Worm (Caenorhabditis elegans) whole organism, young adult: ENCODE results near the gene C01F1.6.

Experiments
- C17E4.6 ChIP-seq: fragments of 200-800 bp; sonication (Bioruptor generic); IDR thresholded peaks from 2 replicates; pipeline ENCODE4 v1.3.6; 2022; ENCODE audit warnings: missing genetic modification reagents, missing genetic modification characterization, missing compliant biosample characterization
- D2030.7 ChIP-seq: fragments of 200-800 bp; sonication (Bioruptor generic); IDR thresholded peaks from 2 replicates; pipeline ENCODE4 v1.3.6; 2022; ENCODE audit warnings: missing genetic modification reagents, missing genetic modification characterization, missing compliant biosample characterization
- F22D6.2 ChIP-seq: sonication (generic microtip); optimal IDR thresholded peaks from 2 replicates; lab custom pipeline; 2016; ENCODE audit warnings: mild to moderate bottlenecking, missing genetic modification characterization, missing compliant biosample characterization
- F37B4.10 ChIP-seq: fragments of 200-800 bp; sonication (Bioruptor generic); IDR thresholded peaks from 2 replicates; pipeline ENCODE4 v1.3.6; 2022; ENCODE audit warnings: missing genetic modification characterization, missing compliant biosample characterization
- F39B2.1 ChIP-seq: fragments of 200-800 bp; sonication (Bioruptor generic); IDR thresholded peaks from 2 replicates; pipeline ENCODE4 v1.3.6; 2022; ENCODE audit warnings: missing genetic modification reagents, missing genetic modification characterization, missing compliant biosample characterization
- F57C9.4 ChIP-seq: sonication (generic microtip); optimal IDR thresholded peaks from 2 replicates; lab custom pipeline; 2017; ENCODE audit warnings: mild to moderate bottlenecking, missing genetic modification characterization, missing compliant biosample characterization
- T26A5.8 ChIP-seq: sonication (generic microtip); optimal IDR thresholded peaks from 2 replicates; lab custom pipeline; 2016; ENCODE audit warnings: missing genetic modification characterization, missing compliant biosample characterization
- Y53F4B.3 ChIP-seq: fragments of 200-800 bp; sonication (Bioruptor generic); IDR thresholded peaks from 2 replicates; pipeline ENCODE4 v1.3.6; 2022; ENCODE audit warnings: missing genetic modification reagents, missing genetic modification characterization, missing compliant biosample characterization
- Y56A3A.18 ChIP-seq: fragments of 200-800 bp; sonication (Bioruptor generic); IDR thresholded peaks from 2 replicates; pipeline ENCODE4 v1.3.6; 2022; ENCODE audit warnings: missing genetic modification reagents, missing genetic modification characterization, missing compliant biosample characterization
- Y95B8A.8 ChIP-seq: fragments of 200-800 bp; sonication (Bioruptor generic); IDR thresholded peaks from 2 replicates; pipeline ENCODE4 v1.3.6; 2022; ENCODE audit warnings: missing genetic modification reagents, missing genetic modification characterization, missing compliant biosample characterization
- ZK185.1 ChIP-seq: sonication (generic microtip); optimal IDR thresholded peaks from 2 replicates; lab custom pipeline; 2016; ENCODE audit warnings: mild to moderate bottlenecking, missing genetic modification characterization, missing compliant biosample characterization; ENCODE audit not compliant: poor library complexity, severe bottlenecking
- aptf-2 ChIP-seq: fragments of 200-800 bp; sonication (Bioruptor generic); conservative IDR thresholded peaks from 2 replicates; pipeline ENCODE4 v1.3.6; 2022; ENCODE audit warnings: missing genetic modification reagents, missing genetic modification characterization, missing compliant biosample characterization
- atf-7 ChIP-seq: sonication (generic microtip); optimal IDR thresholded peaks from 2 replicates; lab custom pipeline; 2017; ENCODE audit warnings: mild to moderate bottlenecking, missing genetic modification characterization, missing compliant biosample characterization
- attf-6 ChIP-seq: fragments of 200-800 bp; sonication (Bioruptor generic); IDR thresholded peaks from 2 replicates; pipeline ENCODE4 v1.3.6; 2022; ENCODE audit warnings: missing genetic modification reagents, missing genetic modification characterization, missing compliant biosample characterization
- ccch-3 ChIP-seq: fragments of 200-800 bp; sonication (Bioruptor generic); optimal IDR thresholded peaks from 2 replicates; lab custom pipeline; 2018; ENCODE audit warnings: mild to moderate bottlenecking, missing genetic modification characterization, missing compliant biosample characterization
- cebp-1 ChIP-seq, 2 experiments: fragments of 200-800 bp in 1 of 2; sonication (Bioruptor generic) in 1 of 2; sonication (generic microtip) in 1 of 2; IDR thresholded peaks in 1 of 2; optimal IDR thresholded peaks in 1 of 2; 2 replicates each; pipeline versions ENCODE4 v1.3.6 to Lab custom; 2017 to 2022; ENCODE audit warnings: missing compliant biosample characterization in 2 of 2, missing genetic modification characterization in 2 of 2, mild to moderate bottlenecking in 1 of 2, missing genetic modification reagents in 1 of 2, moderate library complexity in 1 of 2
- ceh-40 ChIP-seq: fragments of 200-800 bp; sonication (Bioruptor generic); IDR thresholded peaks from 2 replicates; pipeline ENCODE4 v1.3.6; 2022; ENCODE audit warnings: missing genetic modification characterization, missing compliant biosample characterization
- ceh-58 ChIP-seq: fragments of 200-800 bp; sonication (Bioruptor generic); IDR thresholded peaks from 2 replicates; pipeline ENCODE4 v1.3.6; 2022; ENCODE audit warnings: missing genetic modification characterization, missing compliant biosample characterization
- chd-7 ChIP-seq: sonication (generic microtip); optimal IDR thresholded peaks from 2 replicates; lab custom pipeline; 2016; ENCODE audit warnings: mild to moderate bottlenecking, missing genetic modification characterization, moderate library complexity, missing compliant biosample characterization
- dpff-1 ChIP-seq: sonication (generic microtip); optimal IDR thresholded peaks from 2 replicates; lab custom pipeline; 2017; ENCODE audit warnings: mild to moderate bottlenecking, missing genetic modification characterization, missing compliant biosample characterization
- efl-1 ChIP-seq: fragments of 150-350 bp; optimal IDR thresholded peaks from 2 replicates; lab custom pipeline; 2014; ENCODE audit warnings: missing biosample characterization, missing genetic modification reagents, missing genetic modification characterization
- egl-44 ChIP-seq: fragments of 200-800 bp; sonication (Bioruptor generic); IDR thresholded peaks from 2 replicates; pipeline ENCODE4 v1.3.6; 2022; ENCODE audit warnings: missing genetic modification reagents, missing genetic modification characterization, missing compliant biosample characterization
- gei-17 ChIP-seq: fragments of 200-800 bp; sonication (Bioruptor generic); optimal IDR thresholded peaks from 2 replicates; lab custom pipeline; 2018; ENCODE audit warnings: mild to moderate bottlenecking, missing genetic modification characterization, missing compliant biosample characterization
- hlh-12 ChIP-seq: sonication (generic microtip); optimal IDR thresholded peaks from 2 replicates; lab custom pipeline; 2016; ENCODE audit warnings: missing genetic modification characterization, missing compliant biosample characterization
- hlh-26 ChIP-seq: fragments of 200-800 bp; sonication (Bioruptor generic); conservative IDR thresholded peaks from 2 replicates; pipeline ENCODE4 v1.3.6; 2022; ENCODE audit warnings: missing genetic modification reagents, missing genetic modification characterization, missing compliant biosample characterization
- hmg-20 ChIP-seq: fragments of 200-800 bp; sonication (Bioruptor generic); IDR thresholded peaks from 2 replicates; pipeline ENCODE4 v1.3.6; 2022; ENCODE audit warnings: missing genetic modification reagents, missing genetic modification characterization, missing compliant biosample characterization
- hrde-1 ChIP-seq: sonication (generic microtip); optimal IDR thresholded peaks from 2 replicates; lab custom pipeline; 2016; ENCODE audit warnings: missing genetic modification characterization, mild to moderate bottlenecking, missing compliant biosample characterization, moderate library complexity, missing genotype, missing genetic modification reagents, borderline replicate concordance
- hsf-1 ChIP-seq: fragments of 200-800 bp; sonication (Bioruptor generic); IDR thresholded peaks from 2 replicates; pipeline ENCODE4 v1.3.6; 2022; ENCODE audit warnings: missing genetic modification reagents, missing genetic modification characterization, missing compliant biosample characterization
- let-526 ChIP-seq: fragments of 200-800 bp; sonication (Bioruptor generic); IDR thresholded peaks from 2 replicates; pipeline ENCODE4 v1.3.6; 2022; ENCODE audit warnings: missing genetic modification reagents, missing genetic modification characterization, missing compliant biosample characterization
- lin-40 ChIP-seq: sonication (generic microtip); optimal IDR thresholded peaks from 2 replicates; lab custom pipeline; 2016; ENCODE audit warnings: missing genetic modification characterization, mild to moderate bottlenecking, missing compliant biosample characterization, missing genotype, missing genetic modification reagents
- madf-3 ChIP-seq: fragments of 200-800 bp; sonication (Bioruptor generic); IDR thresholded peaks from 2 replicates; pipeline ENCODE4 v1.3.6; 2022; ENCODE audit warnings: missing genetic modification reagents, missing genetic modification characterization, missing compliant biosample characterization
- mel-28 ChIP-seq: sonication (generic microtip); optimal IDR thresholded peaks from 2 replicates; lab custom pipeline; 2016; ENCODE audit warnings: borderline replicate concordance, mild to moderate bottlenecking, missing genetic modification characterization, missing compliant biosample characterization
- nfya-2 ChIP-seq: fragments of 200-800 bp; sonication (Bioruptor generic); IDR thresholded peaks from 2 replicates; pipeline ENCODE4 v1.3.6; 2022; ENCODE audit warnings: missing genetic modification reagents, missing genetic modification characterization, missing compliant biosample characterization
- nhr-179 ChIP-seq: sonication (generic microtip); optimal IDR thresholded peaks from 2 replicates; lab custom pipeline; 2016; ENCODE audit warnings: mild to moderate bottlenecking, missing genetic modification characterization, missing compliant biosample characterization
- nhr-80 ChIP-seq: sonication (generic microtip); optimal IDR thresholded peaks from 2 replicates; lab custom pipeline; 2016; ENCODE audit warnings: missing genetic modification characterization, missing compliant biosample characterization
- rec-8 ChIP-seq, 2 experiments: sonication (generic microtip); optimal IDR thresholded peaks; 2 replicates each; lab custom pipeline; 2016; ENCODE audit warnings: mild to moderate bottlenecking in 2 of 2, missing genetic modification characterization in 2 of 2, missing genetic modification reagents in 2 of 2, missing genotype in 2 of 2, missing biosample characterization in 1 of 2, missing compliant biosample characterization in 1 of 2, moderate library complexity in 1 of 2
- rpc-1 ChIP-seq, 2 experiments: fragments of 150-350 bp in 1 of 2; sonication (generic microtip) in 1 of 2; optimal IDR thresholded peaks; 2 replicates each; lab custom pipeline; 2014 to 2018; ENCODE audit warnings: missing biosample characterization in 1 of 2, missing genetic modification characterization in 1 of 2, missing genetic modification reagents in 1 of 2, missing genotype in 1 of 2
- snpc-1.1 ChIP-seq: sonication (generic microtip); optimal IDR thresholded peaks from 2 replicates; lab custom pipeline; 2017; ENCODE audit warnings: missing genetic modification characterization, mild to moderate bottlenecking, missing compliant biosample characterization, antibody characterized with exemption, moderate library complexity, missing genotype, missing genetic modification reagents; ENCODE audit not compliant: insufficient read depth
- snpc-3.4 ChIP-seq: sonication (generic microtip); optimal IDR thresholded peaks from 2 replicates; lab custom pipeline; 2017; ENCODE audit warnings: missing genetic modification characterization, mild to moderate bottlenecking, missing compliant biosample characterization, antibody characterized with exemption, moderate library complexity, missing genotype, missing genetic modification reagents
- snpc-4 ChIP-seq, 5 experiments: fragments of 150-350 bp in 1 of 5; sonication (generic microtip) in 4 of 5; optimal IDR thresholded peaks; 2 replicates each; lab custom pipeline; 2014 to 2018; ENCODE audit warnings: missing genetic modification characterization in 5 of 5, missing biosample characterization in 3 of 5, antibody characterized with exemption in 2 of 5, mild to moderate bottlenecking in 2 of 5, missing compliant biosample characterization in 2 of 5, missing genotype in 2 of 5, moderate library complexity in 2 of 5, missing genetic modification reagents in 1 of 5
- somi-1 ChIP-seq: fragments of 200-800 bp; sonication (Bioruptor generic); optimal IDR thresholded peaks from 2 replicates; lab custom pipeline; 2018; ENCODE audit warnings: mild to moderate bottlenecking, missing genetic modification characterization, missing compliant biosample characterization
- unc-130 ChIP-seq: sonication (generic microtip); optimal IDR thresholded peaks from 2 replicates; lab custom pipeline; 2016; ENCODE audit warnings: missing genetic modification reagents, missing genetic modification characterization, missing compliant biosample characterization
- zim-3 ChIP-seq: sonication (generic microtip); optimal IDR thresholded peaks from 2 replicates; lab custom pipeline; 2017; ENCODE audit warnings: mild to moderate bottlenecking, missing genetic modification characterization, moderate library complexity, missing compliant biosample characterization
- ztf-25 ChIP-seq: fragments of 200-800 bp; sonication (Bioruptor generic); IDR thresholded peaks from 2 replicates; pipeline ENCODE4 v1.3.6; 2022; ENCODE audit warnings: missing genetic modification reagents, missing genetic modification characterization, missing compliant biosample characterization
- ztf-28 ChIP-seq: fragments of 200-800 bp; sonication (Bioruptor generic); IDR thresholded peaks from 2 replicates; pipeline ENCODE4 v1.3.6; 2022; ENCODE audit warnings: missing genetic modification reagents, missing genetic modification characterization, missing compliant biosample characterization
- ztf-3 ChIP-seq: fragments of 200-800 bp; sonication (Bioruptor generic); optimal IDR thresholded peaks from 2 replicates; lab custom pipeline; 2018; ENCODE audit warnings: mild to moderate bottlenecking, missing genetic modification characterization, missing compliant biosample characterization

The C01F1.6 gene

DNA sequence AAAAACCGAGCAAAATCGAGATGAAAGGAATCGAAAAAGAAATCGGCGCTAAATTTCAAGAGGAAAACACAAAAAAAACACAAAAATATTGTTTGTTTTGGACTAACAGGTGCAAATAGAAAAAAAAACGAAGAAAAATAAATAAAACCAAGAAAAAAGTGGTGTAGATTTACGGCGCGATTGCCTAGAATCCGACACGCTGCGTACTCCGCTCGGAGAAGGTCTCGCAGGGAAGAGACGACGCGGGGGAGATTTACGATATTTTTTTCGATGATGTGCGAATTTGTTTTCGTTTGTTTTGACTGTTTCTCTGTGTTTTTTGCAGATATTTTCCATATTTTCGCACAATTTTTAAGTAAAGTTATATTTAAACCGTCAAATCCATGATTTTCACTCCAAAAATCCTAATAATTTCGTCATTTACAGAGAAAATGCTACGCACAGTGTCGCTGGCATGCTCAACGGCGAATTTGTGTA is 11.3 kb upstream of the C01F1.6 start, which contains the start of gene sco-1 (continued):
- peak; percentile 87 for TF ChIP-seq hmg-20 (GFP tag; lab: Robert Waterston, UW)
- peak; percentile 55 for TF ChIP-seq ccch-3 (GFP tag; lab: Kevin White, UChicago)
- TF ChIP-seq rpc-1 (optimal IDR thresholded peaks at IDR 0.05; lab: Kevin White, UChicago) = no peak
- no peak for TF ChIP-seq rpc-1 (tag; optimal IDR thresholded peaks at IDR 0.05; lab: Kevin White, UChicago)
- TF ChIP-seq ceh-58 = no peak
- no peak for TF ChIP-seq F37B4.10 (GFP tag; lab: Robert Waterston, UW)
- TF ChIP-seq madf-3 (GFP tag; lab: Robert Waterston, UW) = peak; percentile 90
- peak; percentile 56 for TF ChIP-seq chd-7
- peak; percentile 78 for TF ChIP-seq atf-7 (tag; lab: Kevin White, UChicago)
- no peak for TF ChIP-seq dpff-1 (tag; lab: Kevin White, UChicago)
- peak; percentile 61; the same call in 1 of the 2 replicates for TF ChIP-seq hsf-1 (GFP tag; lab: Robert Waterston, UW)
- TF ChIP-seq gei-17 (GFP tag; lab: Kevin White, UChicago) = peak; percentile 56
- TF ChIP-seq let-526 (GFP tag; lab: Robert Waterston, UW) = peak; percentile 88
- peak; percentile 85 for TF ChIP-seq Y95B8A.8
- TF ChIP-seq somi-1 (GFP tag; lab: Kevin White, UChicago) = peak; percentile 78
- peak in 1 of 2 experiments; percentile 61 for TF ChIP-seq rec-8 (tag; optimal IDR thresholded peaks at IDR 0.05; lab: Kevin White, UChicago)
- peak; percentile 54 for TF ChIP-seq zim-3 (tag; lab: Kevin White, UChicago)
- peak; percentile 59 for TF ChIP-seq efl-1 (GFP tag; lab: Kevin White, UChicago)
- no peak for TF ChIP-seq hlh-12 (tag; lab: Kevin White, UChicago)
- peak; percentile 22 for TF ChIP-seq snpc-1.1 (tag; lab: Kevin White, UChicago)
- TF ChIP-seq D2030.7 (GFP tag; lab: Robert Waterston, UW) = peak; percentile 87
- TF ChIP-seq mel-28 = no peak
- no peak for TF ChIP-seq attf-6
- no peak for TF ChIP-seq hrde-1 (tag; lab: Kevin White, UChicago)
- TF ChIP-seq nhr-80 (tag; lab: Kevin White, UChicago) = peak; percentile 29
- TF ChIP-seq aptf-2 (GFP tag; lab: Robert Waterston, UW) = peak; percentile 86
- no peak for TF ChIP-seq nhr-179 (tag; lab: Kevin White, UChicago)
- peak; percentile 77 for TF ChIP-seq unc-130
- 0 out of 2 replicates have a peak, but pooled peaks have one; percentile 58 for TF ChIP-seq C17E4.6 (GFP tag; lab: Robert Waterston, UW)
- peak; percentile 24 for TF ChIP-seq F22D6.2 (tag; lab: Kevin White, UChicago)
- peak; percentile 58; the same call in 1 of the 2 replicates for TF ChIP-seq Y53F4B.3 (GFP tag; lab: Robert Waterston, UW)
- TF ChIP-seq hlh-26 (GFP tag; lab: Robert Waterston, UW) = no peak
- TF ChIP-seq lin-40 (tag; lab: Kevin White, UChicago) = peak; percentile 93
- TF ChIP-seq ztf-28 (GFP tag; lab: Robert Waterston, UW) = no peak; the same call in 1 of the 2 replicates
- no peak for TF ChIP-seq nfya-2
- TF ChIP-seq ceh-40 (GFP tag; lab: Robert Waterston, UW) = no peak
- peak; percentile 73 for TF ChIP-seq snpc-3.4 (tag; lab: Kevin White, UChicago)
- peak; percentile 35 for TF ChIP-seq snpc-4 (GFP tag; optimal IDR thresholded peaks at IDR 0.05; lab: Kevin White, UChicago)
- peak in 3 of 4 experiments; percentile 49 to 68 (median 54) for TF ChIP-seq snpc-4 (tag; optimal IDR thresholded peaks at IDR 0.05; lab: Kevin White, UChicago)
- peak; percentile 84 for TF ChIP-seq ztf-25 (GFP tag; lab: Robert Waterston, UW)
- TF ChIP-seq Y56A3A.18 (GFP tag; lab: Robert Waterston, UW) = 0 out of 2 replicates have a peak, but pooled peaks have one; percentile 79
- no peak for TF ChIP-seq T26A5.8
- peak; percentile 56; the same call in 1 of the 2 replicates for TF ChIP-seq egl-44 (GFP tag; lab: Robert Waterston, UW)
- no peak for TF ChIP-seq ztf-3 (GFP tag; lab: Kevin White, UChicago)
- peak; percentile 70 for TF ChIP-seq cebp-1 (GFP tag; IDR thresholded peaks at IDR 0.05; lab: Robert Waterston, UW)
- TF ChIP-seq cebp-1 (tag; optimal IDR thresholded peaks at IDR 0.05; lab: Kevin White, UChicago) = peak; percentile 84
- no peak for TF ChIP-seq ZK185.1 (tag; lab: Kevin White, UChicago)
- TF ChIP-seq F57C9.4 (tag; lab: Kevin White, UChicago) = no peak
- TF ChIP-seq F39B2.1 (GFP tag; lab: Robert Waterston, UW) = no peak
